Worm (Caenorhabditis elegans) whole organism, mixed stage, embryonic: ENCODE results near the gene har-1.

ENCODE experiments used
- ceh-39 ChIP-seq: fragments of 150-350 bp; optimal IDR thresholded peaks from 2 replicates; lab custom pipeline; 2014; ENCODE audit warnings: missing biosample characterization, missing genetic modification characterization
- drap-1 ChIP-seq: fragments of 200-800 bp; sonication (Bioruptor generic); optimal IDR thresholded peaks from 3 replicates; lab custom pipeline; 2018; ENCODE audit warnings: mild to moderate bottlenecking, missing genetic modification characterization, missing compliant biosample characterization
- ham-2 ChIP-seq: fragments of 200-800 bp; sonication (Bioruptor generic); optimal IDR thresholded peaks from 2 replicates; lab custom pipeline; 2018; ENCODE audit warnings: mild to moderate bottlenecking, missing genetic modification characterization, missing compliant biosample characterization
- lin-13 ChIP-seq: fragments of 150-350 bp; optimal IDR thresholded peaks from 2 replicates; lab custom pipeline; 2014; ENCODE audit warnings: missing biosample characterization, missing genetic modification characterization
- mep-1 ChIP-seq: fragments of 150-350 bp; optimal IDR thresholded peaks from 2 replicates; lab custom pipeline; 2017; ENCODE audit warnings: missing biosample characterization, missing genetic modification reagents, missing genetic modification characterization, inconsistent platforms
- nhr-12 ChIP-seq: fragments of 150-350 bp; optimal IDR thresholded peaks from 2 replicates; lab custom pipeline; 2014; ENCODE audit warnings: missing biosample characterization, missing genetic modification characterization
- nhr-237 ChIP-seq: fragments of 150-350 bp; optimal IDR thresholded peaks from 2 replicates; lab custom pipeline; 2014; ENCODE audit warnings: missing biosample characterization, missing genetic modification characterization
- nhr-28 ChIP-seq: fragments of 150-350 bp; optimal IDR thresholded peaks from 2 replicates; lab custom pipeline; 2014; ENCODE audit warnings: missing biosample characterization, missing genetic modification characterization
- pha-4 ChIP-seq: fragments of 150-350 bp; optimal IDR thresholded peaks from 2 replicates; lab custom pipeline; 2018; ENCODE audit warnings: missing biosample characterization, missing genetic modification reagents, missing genetic modification characterization
- sem-2 ChIP-seq: fragments of 200-800 bp; sonication (Bioruptor generic); optimal IDR thresholded peaks from 2 replicates; lab custom pipeline; 2018; ENCODE audit warnings: mild to moderate bottlenecking, missing genetic modification characterization, missing compliant biosample characterization
- snpc-4 ChIP-seq: fragments of 150-350 bp; optimal IDR thresholded peaks from 2 replicates; lab custom pipeline; 2014; ENCODE audit warnings: missing biosample characterization, missing genetic modification characterization
- unc-39 ChIP-seq: fragments of 150-350 bp; optimal IDR thresholded peaks from 2 replicates; lab custom pipeline; 2014; ENCODE audit warnings: missing biosample characterization, missing genetic modification characterization
- unc-62 ChIP-seq: fragments of 150-350 bp; optimal IDR thresholded peaks from 2 replicates; lab custom pipeline; 2014; ENCODE audit warnings: missing biosample characterization, missing genetic modification reagents, missing genetic modification characterization

DNA sequence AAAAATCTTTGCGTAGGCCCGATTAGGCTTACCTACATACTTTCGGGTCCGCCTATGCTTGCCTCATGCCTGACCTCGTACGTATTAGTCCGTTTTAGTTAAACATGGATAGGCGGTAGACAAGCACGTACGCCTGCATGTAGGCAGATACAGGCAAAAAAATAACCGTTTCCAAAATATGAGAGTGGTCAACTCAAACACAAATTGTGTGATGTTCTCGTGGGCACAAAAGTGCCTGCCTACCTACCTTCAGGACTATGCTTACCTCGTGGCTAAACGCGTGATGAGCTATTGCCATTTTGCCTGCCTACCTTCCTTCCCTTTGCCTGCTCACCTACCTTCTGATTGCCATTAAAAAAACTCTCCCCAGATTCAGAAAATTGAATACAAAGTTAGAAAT lies 45.2 kb upstream of the har-1 start:
- TF ChIP-seq nhr-237 (tag; lab: Kevin White, UChicago) = no peak
- no peak for TF ChIP-seq unc-62 (GFP tag; lab: Kevin White, UChicago)
- no peak for TF ChIP-seq ham-2 (GFP tag; lab: Kevin White, UChicago)
- TF ChIP-seq nhr-12 (tag; lab: Kevin White, UChicago) = no peak
- no peak for TF ChIP-seq unc-39 (tag; lab: Kevin White, UChicago)
- no peak for TF ChIP-seq ceh-39 (tag; lab: Kevin White, UChicago)
- no peak for TF ChIP-seq snpc-4 (tag; lab: Kevin White, UChicago)
- no peak for TF ChIP-seq pha-4 (tag; lab: Kevin White, UChicago)
- TF ChIP-seq lin-13 (tag; lab: Kevin White, UChicago) = no peak
- TF ChIP-seq mep-1 (tag; lab: Kevin White, UChicago) = no peak
- TF ChIP-seq drap-1 = no peak
- no peak for TF ChIP-seq sem-2 (GFP tag; lab: Kevin White, UChicago)
- no peak for TF ChIP-seq nhr-28 (tag; lab: Kevin White, UChicago)
